Fruit fly (Drosophila melanogaster): ENCODE results near the gene CG46310.

- no peak for TF ChIP-seq Gug (GFP tag; IDR thresholded peaks at IDR 0.05)
- no peak for TF ChIP-seq cyc (GFP tag; optimal IDR thresholded peaks at IDR 0.05)
- no peak for TF ChIP-seq CG11294 (GFP tag; IDR thresholded peaks at IDR 0.05)
- TF ChIP-seq CG34406 (GFP tag; optimal IDR thresholded peaks at IDR 0.05): peak; percentile 19
- no peak for TF ChIP-seq dsx (GFP tag; optimal IDR thresholded peaks at IDR 0.05; ENCODE audit: poor library complexity, severe bottlenecking)
- no peak for TF ChIP-seq CG31627 (GFP tag; optimal IDR thresholded peaks at IDR 0.05)
- no peak for TF ChIP-seq CG1621 (tag; optimal IDR thresholded peaks at IDR 0.05)
- no peak for TF ChIP-seq Hr38 (GFP tag; optimal IDR thresholded peaks at IDR 0.05)
These were observed 2.9 kb downstream of the CG46310 start for dm6 chr3R:23176445-23177087.
